Worm (Caenorhabditis elegans): ENCODE measurements around the gene W02B12.12.

Gene W02B12.12

DNA sequence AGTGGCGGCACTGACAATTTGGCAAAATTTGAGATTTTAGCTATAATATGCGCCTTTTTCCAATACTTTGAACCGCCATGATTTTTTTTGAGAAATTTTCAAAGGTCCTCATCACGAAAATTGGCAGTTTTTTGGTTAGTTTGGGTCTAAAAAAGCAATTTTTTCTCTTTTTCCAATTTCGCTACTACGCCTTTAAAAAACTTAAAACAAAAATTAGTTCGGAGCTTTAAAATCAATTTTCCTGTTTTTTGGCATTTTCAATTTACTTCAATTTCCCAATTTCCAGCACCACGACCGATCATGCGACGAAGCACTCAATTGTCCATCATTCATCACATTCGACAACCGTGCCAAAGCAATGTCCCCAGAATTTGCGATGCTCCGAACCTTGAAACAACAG is 18.4 kb upstream of the W02B12.12 start, which contains the start of gene B0334.5:
B0334.5 (plus strand) TSS at position 301 of the 400 bp plus-strand sequence.
- TF ChIP-seq lin-13 (tag; optimal IDR thresholded peaks at IDR 0.05), result no peak
- TF ChIP-seq sem-2 (GFP tag; optimal IDR thresholded peaks at IDR 0.05), result no peak
- no peak for TF ChIP-seq nhr-28 (tag; optimal IDR thresholded peaks at IDR 0.05)
- TF ChIP-seq unc-120 (tag; optimal IDR thresholded peaks at IDR 0.05; ENCODE audit: poor library complexity, severe bottlenecking), result no peak
- TF ChIP-seq zip-8 (tag; optimal IDR thresholded peaks at IDR 0.05), result no peak
- TF ChIP-seq unc-62 (GFP tag; optimal IDR thresholded peaks at IDR 0.05), result no peak
- no peak for TF ChIP-seq cnd-1 (tag; optimal IDR thresholded peaks at IDR 0.05)
- no peak for TF ChIP-seq M03D4.4 (tag; optimal IDR thresholded peaks at IDR 0.05)
- no peak for TF ChIP-seq ces-1 (GFP tag; optimal IDR thresholded peaks at IDR 0.05)
- no peak for TF ChIP-seq bed-3 (GFP tag; optimal IDR thresholded peaks at IDR 0.05)

DNA sequence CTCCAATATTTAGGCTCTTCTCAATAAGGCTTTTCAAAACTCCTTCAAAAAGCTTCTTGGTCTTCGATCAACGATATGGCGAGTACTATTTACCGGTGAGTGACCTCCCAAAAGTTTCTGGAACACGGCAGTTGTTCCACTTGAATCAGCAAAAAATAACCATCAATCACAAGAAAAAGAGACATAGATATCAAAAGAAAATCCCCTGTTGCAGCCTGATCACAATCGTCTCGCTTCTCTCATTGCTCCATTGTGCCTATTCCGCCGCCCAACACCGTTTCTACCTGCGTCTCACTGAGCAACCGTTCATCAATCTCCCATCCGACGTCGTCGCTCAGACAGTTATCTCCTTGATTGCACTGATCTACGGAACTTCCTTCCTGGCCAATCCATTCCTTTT is 17.8 kb upstream of the W02B12.12 start, which contains the start of gene emc-5:
emc-5 (plus strand) TSS at position 14 of the 400 bp plus-strand sequence.
- TF ChIP-seq hlh-1 (tag; optimal IDR thresholded peaks at IDR 0.05) (peak; percentile 66), bed-3 (GFP tag; optimal IDR thresholded peaks at IDR 0.05) (no peak), unc-62 (GFP tag; optimal IDR thresholded peaks at IDR 0.05) (peak; percentile 49), unc-120 (tag; optimal IDR thresholded peaks at IDR 0.05; ENCODE audit: poor library complexity, severe bottlenecking) (peak; percentile 57)

DNA sequence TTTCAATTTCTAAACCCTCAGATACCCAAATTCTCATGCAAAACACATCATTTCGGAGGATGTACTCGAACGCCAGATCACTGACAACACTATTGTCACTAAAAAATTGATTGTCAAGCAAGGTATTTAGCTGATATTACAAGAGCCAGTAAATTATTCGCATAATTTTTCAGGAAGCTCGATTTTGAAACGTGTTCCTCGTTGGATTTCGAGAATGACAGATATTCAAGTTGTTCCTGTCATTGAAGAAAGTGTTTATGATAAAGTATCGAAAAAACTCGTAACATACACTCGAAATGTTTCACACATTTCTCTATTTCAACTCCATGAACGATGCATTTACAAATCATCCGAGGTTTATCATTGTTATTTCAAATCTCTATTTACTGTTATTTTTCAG is 16.8 kb upstream of the W02B12.12 start:
- TF ChIP-seq elt-3 (tag; optimal IDR thresholded peaks at IDR 0.05), result no peak
- no peak for TF ChIP-seq cnd-1 (tag; optimal IDR thresholded peaks at IDR 0.05)
- no peak for TF ChIP-seq elt-1 (tag; optimal IDR thresholded peaks at IDR 0.05; ENCODE audit: borderline replicate concordance, insufficient read depth)
- TF ChIP-seq ceh-43 (GFP tag; optimal IDR thresholded peaks at IDR 0.05), result no peak
- no peak for TF ChIP-seq flh-1 (GFP tag; optimal IDR thresholded peaks at IDR 0.05)
- no peak for TF ChIP-seq sptf-1 (tag; optimal IDR thresholded peaks at IDR 0.05)
- TF ChIP-seq mab-5 (tag; optimal IDR thresholded peaks at IDR 0.05), result no peak
- no peak for TF ChIP-seq lsy-2 (tag; optimal IDR thresholded peaks at IDR 0.05)
- TF ChIP-seq pha-4 (tag; optimal IDR thresholded peaks at IDR 0.05), result no peak
- no peak for TF ChIP-seq unc-39 (tag; optimal IDR thresholded peaks at IDR 0.05)
- no peak for TF ChIP-seq nhr-76 (tag; optimal IDR thresholded peaks at IDR 0.05)
- no peak for TF ChIP-seq nhr-12 (tag; optimal IDR thresholded peaks at IDR 0.05)
- TF ChIP-seq ceh-83 (GFP tag; optimal IDR thresholded peaks at IDR 0.05), result no peak
- TF ChIP-seq mls-2 (tag; optimal IDR thresholded peaks at IDR 0.05), result no peak
- TF ChIP-seq sem-2 (GFP tag; optimal IDR thresholded peaks at IDR 0.05), result no peak
- no peak for TF ChIP-seq zip-8 (tag; optimal IDR thresholded peaks at IDR 0.05)
- no peak for TF ChIP-seq nhr-28 (tag; optimal IDR thresholded peaks at IDR 0.05)
- TF ChIP-seq M03D4.4 (tag; optimal IDR thresholded peaks at IDR 0.05), result no peak

DNA sequence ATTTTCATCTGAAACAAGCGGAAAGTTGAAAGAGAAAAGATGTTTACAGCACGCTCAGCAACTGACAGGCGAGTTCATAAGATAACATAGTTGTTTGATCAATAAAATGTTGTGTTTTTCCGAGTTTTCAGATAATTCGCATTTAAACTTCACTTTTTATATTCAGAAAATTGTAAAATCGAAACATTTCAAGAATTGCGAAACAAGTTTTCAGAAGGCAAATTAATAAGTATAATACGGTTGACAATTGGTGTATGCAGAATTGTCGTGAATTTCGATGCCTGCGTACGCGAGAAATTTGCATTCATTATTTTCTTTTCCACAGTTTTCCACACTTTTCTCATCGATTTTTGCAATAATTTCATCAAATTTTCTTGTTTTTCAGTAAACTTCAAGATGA is 16.3 kb upstream of the W02B12.12 start, which contains the start of the genes ooc-3 and B0334.4:
ooc-3 (minus strand) TSS at position 15 of the 400 bp plus-strand sequence.
B0334.4 (plus strand) TSS at position 386 of the 400 bp plus-strand sequence.
- TF ChIP-seq lsy-2 (tag; optimal IDR thresholded peaks at IDR 0.05), result peak; percentile 91
- TF ChIP-seq elt-1 (tag; optimal IDR thresholded peaks at IDR 0.05; ENCODE audit: borderline replicate concordance, insufficient read depth), result no peak
- TF ChIP-seq ces-1 (GFP tag; optimal IDR thresholded peaks at IDR 0.05), result peak; percentile 94

DNA sequence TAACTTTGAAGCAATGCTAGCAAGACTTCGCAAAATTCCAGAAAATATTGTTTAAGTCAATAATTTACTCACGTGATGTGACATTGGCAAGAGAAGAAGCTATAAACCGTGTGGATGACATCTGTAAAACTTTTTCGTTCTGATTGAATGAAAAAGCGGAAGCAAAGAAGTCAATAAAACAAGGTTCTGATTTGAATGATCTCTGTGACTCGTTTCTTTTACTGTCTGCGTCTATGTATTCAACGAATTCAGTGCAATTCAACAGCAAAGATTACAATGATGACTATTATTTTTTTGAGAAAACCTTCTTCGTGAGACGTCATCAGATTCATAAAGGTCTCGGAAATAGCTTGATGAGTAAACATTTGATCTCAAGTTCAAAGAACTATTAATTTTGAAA is 13.9 kb upstream of the W02B12.12 start, which contains the start of gene hacl-1:
hacl-1 (minus strand) TSS at position 121 of the 400 bp plus-strand sequence.
- TF ChIP-seq pha-4 (tag; optimal IDR thresholded peaks at IDR 0.05) (no peak), M03D4.4 (tag; optimal IDR thresholded peaks at IDR 0.05) (no peak), unc-62 (GFP tag; optimal IDR thresholded peaks at IDR 0.05) (no peak), mls-2 (tag; optimal IDR thresholded peaks at IDR 0.05) (no peak), ztf-11 (tag; optimal IDR thresholded peaks at IDR 0.05) (no peak), flh-1 (GFP tag; optimal IDR thresholded peaks at IDR 0.05) (no peak), ces-1 (GFP tag; optimal IDR thresholded peaks at IDR 0.05) (no peak), unc-39 (tag; optimal IDR thresholded peaks at IDR 0.05) (no peak), tbx-8 (GFP tag; optimal IDR thresholded peaks at IDR 0.05) (no peak), elt-3 (tag; optimal IDR thresholded peaks at IDR 0.05) (no peak), nhr-237 (tag; optimal IDR thresholded peaks at IDR 0.05) (no peak), blmp-1 (tag; optimal IDR thresholded peaks at IDR 0.05) (no peak), drap-1 (GFP tag; optimal IDR thresholded peaks at IDR 0.05) (no peak), ham-2 (GFP tag; optimal IDR thresholded peaks at IDR 0.05) (no peak), lin-32 (GFP tag; optimal IDR thresholded peaks at IDR 0.05) (no peak), unc-120 (tag; optimal IDR thresholded peaks at IDR 0.05; ENCODE audit: poor library complexity, severe bottlenecking) (no peak), mep-1 (tag; optimal IDR thresholded peaks at IDR 0.05) (no peak), zip-8 (tag; optimal IDR thresholded peaks at IDR 0.05) (no peak)

All from whole organism, mixed stage, embryonic.